Worm (Caenorhabditis elegans): Measurements from ENCODE around the gene K10G4.3.
"Not testable (repeated sequence)": the region's sequence is repeated elsewhere in the genome, so short reads cannot be mapped to it uniquely, and the experiment has no call there.

The K10G4.3 gene

ce11 chrV:17264855-17265254 is at the start of gene K10G4.3:
Gene K10G4.3 (minus strand): TSS chrV:17264955.
- not testable (repeated sequence) for TF ChIP-seq ztf-1 (GFP tag; conservative IDR thresholded peaks at IDR 0.05); mab-5 (tag; optimal IDR thresholded peaks at IDR 0.05); blmp-1 (tag; optimal IDR thresholded peaks at IDR 0.05; ENCODE audit: insufficient read depth)

DNA sequence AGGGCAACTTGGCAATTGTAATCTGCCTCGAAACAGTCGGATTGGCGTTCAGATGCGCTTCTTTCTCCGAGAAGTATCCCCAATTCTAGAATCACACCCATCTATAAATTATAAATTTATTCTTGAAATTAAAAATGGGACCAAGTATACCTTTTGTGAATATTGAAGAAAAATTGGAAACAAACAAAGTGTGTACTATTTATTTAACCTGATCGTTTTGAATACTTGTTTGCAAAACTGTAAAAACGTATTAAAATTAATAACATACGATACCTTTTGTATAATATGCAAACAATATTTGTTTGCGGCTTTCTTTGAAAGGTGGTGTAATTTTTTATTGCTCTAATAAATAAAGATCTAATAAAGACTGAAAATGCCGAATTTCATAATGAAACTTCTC is 47.6 kb upstream of the K10G4.3 start, which contains the start of gene Y61B8B.3:
Gene Y61B8B.3 (minus strand): TSS at position 101 of the 400 bp plus-strand sequence.
- TF ChIP-seq ztf-11 (tag; optimal IDR thresholded peaks at IDR 0.05) = no peak
- no peak for TF ChIP-seq lin-13 (GFP tag; optimal IDR thresholded peaks at IDR 0.05)
- no peak for TF ChIP-seq ama-1 (optimal IDR thresholded peaks at IDR 0.05)
- no peak for TF ChIP-seq elt-1 (tag; optimal IDR thresholded peaks at IDR 0.05)
- TF ChIP-seq C34F6.9 (tag; optimal IDR thresholded peaks at IDR 0.05) = no peak
- no peak for TF ChIP-seq R02D3.7 (tag; optimal IDR thresholded peaks at IDR 0.05)
- TF ChIP-seq elt-3 (tag; optimal IDR thresholded peaks at IDR 0.05) = no peak
- no peak for TF ChIP-seq dmd-4 (tag; optimal IDR thresholded peaks at IDR 0.05)
- no peak for TF ChIP-seq ztf-4 (tag; optimal IDR thresholded peaks at IDR 0.05)
- TF ChIP-seq nhr-10 (tag; optimal IDR thresholded peaks at IDR 0.05) = no peak
- TF ChIP-seq mdl-1 (tag; optimal IDR thresholded peaks at IDR 0.05) = no peak
- no peak for TF ChIP-seq nhr-6 (tag; optimal IDR thresholded peaks at IDR 0.05)

DNA sequence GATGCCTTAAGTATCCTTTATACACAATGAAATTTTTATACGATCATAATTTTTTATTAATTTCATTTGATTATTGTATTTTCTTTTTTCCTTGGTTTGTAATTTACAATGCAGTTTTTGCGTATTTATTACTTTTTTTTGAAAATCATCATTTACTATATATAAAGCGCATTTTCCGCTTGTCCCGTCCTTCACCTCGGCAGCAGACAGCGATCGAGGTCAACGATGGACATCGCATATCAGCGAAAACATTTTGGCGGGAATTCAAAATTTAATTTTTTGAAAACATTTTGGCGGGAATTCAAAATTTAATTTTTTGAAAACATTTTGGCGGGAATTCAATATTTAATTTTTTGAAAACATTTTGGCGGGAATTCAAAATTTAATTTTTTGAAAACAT is 43.2 kb upstream of the K10G4.3 start:
- TF ChIP-seq fos-1 (tag; optimal IDR thresholded peaks at IDR 0.05) (no peak), nhr-11 (tag; optimal IDR thresholded peaks at IDR 0.05) (no peak), C34F6.9 (tag; optimal IDR thresholded peaks at IDR 0.05) (no peak), snpc-4 (tag; optimal IDR thresholded peaks at IDR 0.05) (peak; percentile 5)

DNA sequence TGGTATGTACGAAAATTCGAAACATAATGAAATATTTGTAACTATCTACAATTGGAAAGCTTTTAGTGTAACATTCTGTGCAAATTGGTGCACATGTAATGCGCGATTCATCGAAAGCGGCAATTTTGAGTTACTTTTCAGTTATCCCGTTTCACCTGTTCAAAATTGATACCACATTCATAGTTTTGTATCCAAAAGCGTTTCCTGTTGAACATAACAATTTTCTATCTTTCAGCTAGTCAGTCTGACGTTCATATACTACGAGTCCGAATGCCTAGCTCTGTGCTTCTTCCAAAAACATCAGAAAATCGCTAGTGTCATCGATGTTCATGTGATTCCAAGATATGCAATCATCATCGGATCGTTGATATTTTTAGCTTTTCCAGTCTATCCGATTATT is 38.6 kb upstream of the K10G4.3 start:
- no peak for TF ChIP-seq peb-1 (tag; optimal IDR thresholded peaks at IDR 0.05)

DNA sequence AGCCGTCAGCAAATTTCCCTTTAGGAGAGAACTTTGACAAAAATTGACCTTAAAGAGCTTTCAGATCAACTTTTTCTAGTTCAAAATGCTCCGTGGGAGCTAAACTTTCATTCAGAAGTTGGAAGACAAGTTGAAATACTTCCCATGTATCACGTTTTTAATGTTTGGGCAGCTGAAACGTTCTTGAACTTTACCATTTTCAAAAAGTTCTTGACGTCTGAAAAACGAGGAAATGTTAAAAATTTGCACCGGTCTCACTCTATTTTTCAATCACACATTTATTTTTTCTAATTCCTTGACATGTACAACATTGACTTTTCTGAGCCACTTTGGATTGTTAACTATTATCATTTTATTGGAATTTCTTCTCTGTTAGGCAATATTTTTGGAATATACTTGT is 38.0 kb upstream of the K10G4.3 start, which contains the start of gene sri-70:
Gene sri-70 (plus strand): TSS at position 301 of the 400 bp plus-strand sequence.
- TF ChIP-seq nhr-21 (tag; optimal IDR thresholded peaks at IDR 0.05) (no peak), Y55F3AM.14 (GFP tag; optimal IDR thresholded peaks at IDR 0.05) (no peak), F13H6.1 (tag; optimal IDR thresholded peaks at IDR 0.05) (no peak), C34F6.9 (tag; optimal IDR thresholded peaks at IDR 0.05) (no peak), blmp-1 (tag; optimal IDR thresholded peaks at IDR 0.05; ENCODE audit: insufficient read depth) (no peak)

ce11 chrV:17301375-17301774 is 36.6 kb upstream of the K10G4.3 start, which contains the start of gene K10G4.5:
Gene K10G4.5 (minus strand): TSS chrV:17301475.
- TF ChIP-seq ztf-4 (tag; optimal IDR thresholded peaks at IDR 0.05) (no peak), elt-1 (tag; optimal IDR thresholded peaks at IDR 0.05) (no peak), mbf-1 (tag; optimal IDR thresholded peaks at IDR 0.05) (no peak), unc-39 (tag; optimal IDR thresholded peaks at IDR 0.05) (no peak), peb-1 (tag; optimal IDR thresholded peaks at IDR 0.05) (no peak), elt-3 (tag; optimal IDR thresholded peaks at IDR 0.05) (no peak), gmeb-1 (tag; optimal IDR thresholded peaks at IDR 0.05) (no peak), R02D3.7 (tag; optimal IDR thresholded peaks at IDR 0.05) (no peak), sem-4 (tag; optimal IDR thresholded peaks at IDR 0.05) (no peak), C34F6.9 (tag; optimal IDR thresholded peaks at IDR 0.05) (no peak), unc-55 (GFP tag; optimal IDR thresholded peaks at IDR 0.05) (no peak), Y55F3AM.14 (GFP tag; optimal IDR thresholded peaks at IDR 0.05) (no peak), aly-2 (tag; optimal IDR thresholded peaks at IDR 0.05) (no peak), ztf-1 (GFP tag; conservative IDR thresholded peaks at IDR 0.05) (no peak)

DNA sequence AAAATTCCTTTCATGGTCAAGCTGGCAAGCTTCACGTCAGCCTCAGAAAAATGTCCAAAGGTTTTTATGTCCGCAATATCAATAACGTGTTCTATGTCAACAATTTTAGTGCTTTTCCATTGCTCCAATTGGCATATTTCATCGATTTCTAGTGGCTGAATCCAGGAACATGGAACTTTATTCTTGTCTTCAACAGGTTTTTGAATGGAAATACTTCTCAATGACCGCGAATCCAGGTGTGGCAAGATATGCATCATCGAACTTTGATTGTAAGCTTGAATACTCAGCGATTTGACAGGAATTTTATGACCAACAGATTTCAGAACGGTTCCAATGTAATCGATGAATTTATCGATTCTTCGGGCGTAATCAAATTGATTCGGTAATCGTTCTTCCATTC is 33.9 kb upstream of the K10G4.3 start:
- no peak for TF ChIP-seq sma-9 (GFP tag; optimal IDR thresholded peaks at IDR 0.05)
- no peak for TF ChIP-seq sma-9 (tag; optimal IDR thresholded peaks at IDR 0.05)
- no peak for TF ChIP-seq egl-27 (tag; optimal IDR thresholded peaks at IDR 0.05)
- TF ChIP-seq nhr-12 (tag; optimal IDR thresholded peaks at IDR 0.05) = no peak
- TF ChIP-seq elt-3 (tag; optimal IDR thresholded peaks at IDR 0.05) = no peak
- TF ChIP-seq nhr-77 (tag; optimal IDR thresholded peaks at IDR 0.05) = no peak
- TF ChIP-seq gmeb-1 (tag; optimal IDR thresholded peaks at IDR 0.05) = no peak
- TF ChIP-seq unc-62 (GFP tag; optimal IDR thresholded peaks at IDR 0.05) = no peak
- no peak for TF ChIP-seq nhr-23 (tag; optimal IDR thresholded peaks at IDR 0.05)
- no peak for TF ChIP-seq mbf-1 (tag; optimal IDR thresholded peaks at IDR 0.05)
- TF ChIP-seq sma-3 (GFP tag; optimal IDR thresholded peaks at IDR 0.05) = no peak
- no peak for TF ChIP-seq nhr-25 (tag; optimal IDR thresholded peaks at IDR 0.05)
- no peak for TF ChIP-seq unc-39 (tag; optimal IDR thresholded peaks at IDR 0.05)
- no peak for TF ChIP-seq ZK546.5 (tag; optimal IDR thresholded peaks at IDR 0.05)
- no peak for TF ChIP-seq elt-1 (tag; optimal IDR thresholded peaks at IDR 0.05)
- no peak for TF ChIP-seq lin-11 (tag; optimal IDR thresholded peaks at IDR 0.05)
- TF ChIP-seq Y55F3AM.14 (GFP tag; optimal IDR thresholded peaks at IDR 0.05) = no peak
